Fruit fly (Drosophila melanogaster) whole organism, embryonic: ENCODE results near the gene RpS9.

ENCODE experiments used
- CG1024 ChIP-seq: fragments of 200-800 bp; sonication (Bioruptor generic); IDR thresholded peaks from 2 replicates; pipeline ENCODE4 v1.3.6; 2022; ENCODE audit warnings: missing biosample characterization, missing genetic modification characterization
- CG10565 ChIP-seq: fragments of 200-800 bp; sonication (Bioruptor generic); optimal IDR thresholded peaks from 3 replicates; lab custom pipeline; 2016; ENCODE audit warnings: missing biosample characterization, mild to moderate bottlenecking, missing genetic modification characterization
- CG11093 ChIP-seq: fragments of 200-800 bp; sonication (Bioruptor generic); IDR thresholded peaks from 3 replicates; pipeline ENCODE4 v1.3.6; 2022; ENCODE audit warnings: missing biosample characterization, missing genetic modification characterization
- CG1233 ChIP-seq: fragments of 200-800 bp; sonication (Bioruptor generic); optimal IDR thresholded peaks from 4 replicates; lab custom pipeline; 2018; ENCODE audit warnings: missing biosample characterization, mild to moderate bottlenecking, missing genetic modification characterization
- CG12769 ChIP-seq: fragments of 200-800 bp; sonication (Bioruptor generic); optimal IDR thresholded peaks from 2 replicates; lab custom pipeline; 2019; ENCODE audit warnings: missing biosample characterization, mild to moderate bottlenecking, missing genetic modification characterization, moderate library complexity
- CG2678 ChIP-seq: fragments of 200-800 bp; sonication (Bioruptor generic); optimal IDR thresholded peaks from 3 replicates; lab custom pipeline; 2019; ENCODE audit warnings: missing biosample characterization, mild to moderate bottlenecking, missing genetic modification characterization, moderate library complexity
- CG2875 ChIP-seq: fragments of 200-800 bp; sonication (Bioruptor generic); optimal IDR thresholded peaks from 2 replicates; lab custom pipeline; 2017; ENCODE audit warnings: missing biosample characterization, mild to moderate bottlenecking, missing genetic modification characterization, missing genetic modification reagents
- CG30431 ChIP-seq: fragments of 200-800 bp; sonication (Bioruptor generic); optimal IDR thresholded peaks from 2 replicates; lab custom pipeline; 2017; ENCODE audit warnings: missing biosample characterization, missing genetic modification characterization
- CG31388 ChIP-seq: fragments of 200-800 bp; sonication (Bioruptor generic); optimal IDR thresholded peaks from 2 replicates; lab custom pipeline; 2016; ENCODE audit warnings: missing biosample characterization, missing genetic modification characterization
- CG33557 ChIP-seq: fragments of 200-800 bp; sonication (Bioruptor generic); optimal IDR thresholded peaks from 2 replicates; lab custom pipeline; 2019; ENCODE audit warnings: missing biosample characterization, mild to moderate bottlenecking, missing genetic modification characterization, moderate library complexity
- CG4617 ChIP-seq: fragments of 200-800 bp; sonication (Bioruptor generic); optimal IDR thresholded peaks from 3 replicates; lab custom pipeline; 2016; ENCODE audit warnings: missing biosample characterization, missing genetic modification characterization, borderline replicate concordance
- CG4730 ChIP-seq: fragments of 200-800 bp; sonication (Bioruptor generic); IDR thresholded peaks from 2 replicates; pipeline ENCODE4 v1.3.6; 2022; ENCODE audit warnings: missing biosample characterization, missing genetic modification characterization
- CG5245 ChIP-seq: fragments of 200-800 bp; sonication (Bioruptor generic); optimal IDR thresholded peaks from 3 replicates; lab custom pipeline; 2016; ENCODE audit warnings: missing biosample characterization, missing genetic modification characterization
- CG7271 ChIP-seq: fragments of 200-800 bp; sonication (Bioruptor generic); optimal IDR thresholded peaks from 2 replicates; lab custom pipeline; 2018; ENCODE audit warnings: missing biosample characterization, mild to moderate bottlenecking, missing genetic modification characterization, moderate library complexity
- CG8765 ChIP-seq: fragments of 200-800 bp; sonication (Bioruptor generic); IDR thresholded peaks from 2 replicates; pipeline ENCODE4 v1.3.6; 2022; ENCODE audit warnings: missing biosample characterization, missing genetic modification characterization
- CTCF ChIP-seq: fragments of 200-800 bp; sonication (Bioruptor generic); optimal IDR thresholded peaks from 2 replicates; lab custom pipeline; 2017; ENCODE audit warnings: missing biosample characterization, mild to moderate bottlenecking, missing genetic modification characterization, moderate library complexity
- Doc3 ChIP-seq: fragments of 200-800 bp; sonication (Bioruptor generic); IDR thresholded peaks from 3 replicates; pipeline ENCODE4 v1.3.6; 2022; ENCODE audit warnings: missing biosample characterization, missing genetic modification characterization; ENCODE audit not compliant: partially characterized antibody
- ERR ChIP-seq: fragments of 200-800 bp; sonication (Bioruptor generic); optimal IDR thresholded peaks from 2 replicates; lab custom pipeline; 2016; ENCODE audit warnings: missing biosample characterization, missing genetic modification characterization
- Eip74EF ChIP-seq, 2 experiments: fragments of 200-800 bp in 1 of 2; fragments of >200 bp in 1 of 2; sonication (Bioruptor generic) in 1 of 2; optimal IDR thresholded peaks; 2 replicates each; lab custom pipeline; 2017 to 2019; ENCODE audit warnings: missing biosample characterization in 2 of 2, missing genetic modification characterization in 2 of 2, mild to moderate bottlenecking in 1 of 2, moderate library complexity in 1 of 2
- Fer1 ChIP-seq: fragments of 200-800 bp; sonication (Bioruptor generic); optimal IDR thresholded peaks from 2 replicates; lab custom pipeline; 2017; ENCODE audit warnings: missing biosample characterization, mild to moderate bottlenecking, missing genetic modification characterization
- Fer2 ChIP-seq: fragments of 200-800 bp; sonication (Bioruptor generic); optimal IDR thresholded peaks from 2 replicates; lab custom pipeline; 2018; ENCODE audit warnings: missing biosample characterization, mild to moderate bottlenecking, missing genetic modification characterization, moderate library complexity
- GATAe ChIP-seq: fragments of 200-800 bp; sonication (Bioruptor generic); conservative IDR thresholded peaks from 2 replicates; pipeline ENCODE4 v1.3.6; 2022; ENCODE audit warnings: missing biosample characterization, missing genetic modification characterization
- Gsc ChIP-seq: fragments of 200-800 bp; sonication (Bioruptor generic); IDR thresholded peaks from 2 replicates; pipeline ENCODE4 v1.3.6; 2022; ENCODE audit warnings: missing biosample characterization, missing genetic modification characterization
- H15 ChIP-seq: fragments of 200-800 bp; sonication (Bioruptor generic); IDR thresholded peaks from 3 replicates; pipeline ENCODE4 v1.3.6; 2022; ENCODE audit warnings: missing biosample characterization, missing genetic modification characterization
- HLH4C ChIP-seq: fragments of 200-800 bp; sonication (Bioruptor generic); IDR thresholded peaks from 3 replicates; pipeline ENCODE4 v1.3.6; 2022; ENCODE audit warnings: missing biosample characterization, missing genetic modification characterization; ENCODE audit not compliant: partially characterized antibody
- HLHmδ ChIP-seq: fragments of 200-800 bp; sonication (Bioruptor generic); optimal IDR thresholded peaks from 2 replicates; lab custom pipeline; 2018; ENCODE audit warnings: missing biosample characterization, mild to moderate bottlenecking, missing genetic modification characterization, moderate library complexity
- Hr3 ChIP-seq: fragments of 200-800 bp; sonication (Bioruptor generic); optimal IDR thresholded peaks from 3 replicates; lab custom pipeline; 2016; ENCODE audit warnings: missing biosample characterization, missing genetic modification characterization
- Hr39 ChIP-seq: fragments of >200 bp; optimal IDR thresholded peaks from 2 replicates; lab custom pipeline; 2017
- Hsf ChIP-seq: fragments of 200-800 bp; sonication (Bioruptor generic); optimal IDR thresholded peaks from 3 replicates; lab custom pipeline; 2016; ENCODE audit warnings: missing biosample characterization, missing genetic modification characterization
- Meics ChIP-seq: fragments of 200-800 bp; sonication (Bioruptor generic); optimal IDR thresholded peaks from 2 replicates; lab custom pipeline; 2017; ENCODE audit warnings: missing biosample characterization, mild to moderate bottlenecking, missing genetic modification characterization
- Nf-YB ChIP-seq: fragments of 200-800 bp; sonication (Bioruptor generic); optimal IDR thresholded peaks from 3 replicates; lab custom pipeline; 2019; ENCODE audit warnings: missing biosample characterization, mild to moderate bottlenecking, missing genetic modification characterization, moderate library complexity
- Nf-YC ChIP-seq: fragments of 200-800 bp; optimal IDR thresholded peaks from 3 replicates; lab custom pipeline; 2019; ENCODE audit warnings: missing biosample characterization, mild to moderate bottlenecking, missing genetic modification characterization, moderate library complexity
- PHDP ChIP-seq: fragments of 200-800 bp; sonication (Bioruptor generic); optimal IDR thresholded peaks from 3 replicates; lab custom pipeline; 2018; ENCODE audit warnings: missing biosample characterization, mild to moderate bottlenecking, missing genetic modification characterization, moderate library complexity
- Sox100B ChIP-seq: fragments of 200-800 bp; sonication (Bioruptor generic); optimal IDR thresholded peaks from 3 replicates; lab custom pipeline; 2018; ENCODE audit warnings: missing biosample characterization, mild to moderate bottlenecking, missing genetic modification characterization
- Vsx1 ChIP-seq: fragments of 200-800 bp; sonication (Bioruptor generic); optimal IDR thresholded peaks from 2 replicates; lab custom pipeline; 2017; ENCODE audit warnings: missing biosample characterization, mild to moderate bottlenecking, missing genetic modification characterization, missing genetic modification reagents
- al ChIP-seq: fragments of 200-800 bp; sonication (Bioruptor generic); IDR thresholded peaks from 2 replicates; pipeline ENCODE4 v1.3.6; 2022; ENCODE audit warnings: missing biosample characterization, missing genetic modification characterization
- cg ChIP-seq: fragments of 200-800 bp; sonication (Bioruptor generic); optimal IDR thresholded peaks from 3 replicates; lab custom pipeline; 2019; ENCODE audit warnings: missing biosample characterization, mild to moderate bottlenecking, missing genetic modification characterization, moderate library complexity
- danr ChIP-seq: fragments of 200-800 bp; sonication (Bioruptor generic); IDR thresholded peaks from 2 replicates; pipeline ENCODE4 v1.3.6; 2022; ENCODE audit warnings: missing biosample characterization, missing genetic modification characterization
- emc ChIP-seq: fragments of 200-800 bp; sonication (Bioruptor generic); optimal IDR thresholded peaks from 2 replicates; lab custom pipeline; 2016; ENCODE audit warnings: missing biosample characterization, missing genetic modification characterization
- en ChIP-seq: fragments of 200-800 bp; sonication (Bioruptor generic); optimal IDR thresholded peaks from 2 replicates; lab custom pipeline; 2016; ENCODE audit warnings: missing biosample characterization, missing genetic modification characterization
- her ChIP-seq: fragments of 200-800 bp; sonication (Bioruptor generic); optimal IDR thresholded peaks from 2 replicates; lab custom pipeline; 2016; ENCODE audit warnings: missing biosample characterization, missing genetic modification characterization
- kah ChIP-seq: fragments of 200-800 bp; sonication (Bioruptor generic); optimal IDR thresholded peaks from 2 replicates; lab custom pipeline; 2018; ENCODE audit warnings: missing biosample characterization, mild to moderate bottlenecking, missing genetic modification characterization
- lola ChIP-seq, 3 experiments: fragments of >200 bp in 2 of 3; fragments of 200-800 bp in 1 of 3; sonication (Bioruptor generic) in 1 of 3; optimal IDR thresholded peaks; 2 replicates each; lab custom pipeline; 2017 to 2019; ENCODE audit warnings: missing biosample characterization in 3 of 3, missing genetic modification characterization in 3 of 3, mild to moderate bottlenecking in 1 of 3, moderate library complexity in 1 of 3
- pho ChIP-seq: fragments of 200-800 bp; sonication (Bioruptor generic); optimal IDR thresholded peaks from 2 replicates; lab custom pipeline; 2016; ENCODE audit warnings: missing biosample characterization, missing genetic modification characterization
- row ChIP-seq: fragments of 200-800 bp; sonication (Bioruptor generic); IDR thresholded peaks from 3 replicates; pipeline ENCODE4 v1.3.6; 2022; ENCODE audit warnings: missing biosample characterization, missing genetic modification characterization
- schlank ChIP-seq: fragments of 200-800 bp; sonication (Bioruptor generic); optimal IDR thresholded peaks from 2 replicates; lab custom pipeline; 2018; ENCODE audit warnings: missing biosample characterization, mild to moderate bottlenecking, missing genetic modification characterization
- trem ChIP-seq: fragments of 200-800 bp; optimal IDR thresholded peaks from 3 replicates; lab custom pipeline; 2019; ENCODE audit warnings: missing biosample characterization, mild to moderate bottlenecking, missing genetic modification characterization, moderate library complexity
- zen2 ChIP-seq: fragments of 200-800 bp; sonication (Bioruptor generic); IDR thresholded peaks from 3 replicates; pipeline ENCODE4 v1.3.6; 2022; ENCODE audit warnings: missing biosample characterization, missing genetic modification characterization; ENCODE audit not compliant: partially characterized antibody
- zfh2 ChIP-seq: fragments of 200-800 bp; sonication (Bioruptor generic); optimal IDR thresholded peaks from 2 replicates; lab custom pipeline; 2016; ENCODE audit warnings: missing biosample characterization, missing genetic modification characterization

The RpS9 gene

DNA sequence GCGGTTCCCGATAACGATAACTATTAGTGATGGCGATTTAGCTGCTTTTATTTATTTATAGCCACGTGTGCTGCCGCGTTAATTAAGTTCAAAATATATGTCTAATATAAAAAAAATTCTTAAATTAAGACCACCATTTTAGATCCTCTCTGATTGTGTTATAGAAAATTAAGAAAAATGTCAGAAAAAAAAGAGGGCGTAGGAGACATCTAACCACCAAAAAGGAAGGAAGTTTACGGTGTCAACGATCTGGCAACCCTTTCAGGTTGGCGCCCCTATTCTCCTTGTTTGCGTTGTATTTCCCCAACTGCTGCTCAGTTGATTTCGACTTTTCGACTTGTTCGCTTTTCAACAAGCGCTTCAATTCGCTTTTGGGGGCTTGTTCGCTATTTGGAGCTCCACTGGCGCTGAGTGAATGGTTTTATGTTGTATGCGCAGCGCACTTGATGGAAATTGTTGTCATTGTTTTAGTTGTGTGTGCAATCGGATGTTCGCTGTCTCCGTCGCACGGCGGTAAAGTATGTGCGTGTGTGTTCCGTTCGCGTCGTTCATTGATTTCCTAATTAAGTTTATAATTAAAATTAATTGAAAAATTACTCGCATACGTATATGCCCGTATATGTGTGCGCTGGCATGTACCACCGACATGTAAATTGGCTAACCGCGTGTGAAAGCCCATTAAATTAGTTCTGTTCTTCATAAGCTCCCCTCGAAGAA lies 50.4 kb downstream of the RpS9 start, which contains the start of the genes CG3434 and CG44838 (continued):
- TF ChIP-seq danr (GFP tag; lab: Robert Waterston, UW) (no peak), CG2875 (GFP tag; lab: Kevin White, UChicago) (peak; percentile 45), al (GFP tag; lab: Robert Waterston, UW) (peak; percentile 43), CG31388 (GFP tag; lab: Kevin White, UChicago) (peak; percentile 32), CG33557 (GFP tag; lab: Kevin White, UChicago) (peak; percentile 82), en (no peak), Eip74EF (GFP tag; optimal IDR thresholded peaks at IDR 0.05; lab: Kevin White, UChicago) (peak in 1 of 2 experiments; percentile 77), zen2 (no peak), CG12769 (tag; lab: Kevin White, UChicago) (peak; percentile 40), Hr39 (lab: Kevin White, UChicago) (no peak), ERR (no peak), Hsf (peak; percentile 83), lola (GFP tag; optimal IDR thresholded peaks at IDR 0.05; lab: Kevin White, UChicago) (peak in 1 of 3 experiments; percentile 79), emc (GFP tag; lab: Kevin White, UChicago) (no peak), Vsx1 (peak; percentile 58), zfh2 (GFP tag; lab: Kevin White, UChicago) (peak; percentile 75), Hr3 (GFP tag; lab: Kevin White, UChicago) (peak; percentile 82), HLHmδ (no peak), CG5245 (peak; percentile 76), row (GFP tag; lab: Robert Waterston, UW) (peak; percentile 94), schlank (no peak), Meics (peak; percentile 82), CG30431 (peak; percentile 41), GATAe (no peak), CG4617 (peak; percentile 81), CG11093 (GFP tag; lab: Robert Waterston, UW) (peak; percentile 45; the same call in 1 of the 3 replicates), CG1233 (peak; percentile 74), Fer2 (tag; lab: Kevin White, UChicago) (peak; percentile 69), Nf-YC (tag; lab: Kevin White, UChicago) (peak; percentile 85), trem (tag; lab: Kevin White, UChicago) (peak; percentile 84), CG8765 (GFP tag; lab: Robert Waterston, UW) (peak; percentile 64), CG4730 (GFP tag; lab: Robert Waterston, UW) (peak; percentile 48; the same call in 1 of the 2 replicates), PHDP (peak; percentile 81), CG1024 (GFP tag; lab: Robert Waterston, UW) (0 out of 2 replicates have a peak, but pooled peaks have one; percentile 38), Fer1 (GFP tag; lab: Kevin White, UChicago) (peak; percentile 86), H15 (peak; percentile 74; the same call in 2 of the 3 replicates), CG7271 (tag; lab: Kevin White, UChicago) (peak; percentile 23), CG2678 (tag; lab: Kevin White, UChicago) (peak; percentile 83), CTCF (GFP tag; lab: Kevin White, UChicago) (peak; percentile 60), her (GFP tag; lab: Kevin White, UChicago) (no peak), HLH4C (GFP tag; lab: Robert Waterston, UW) (peak; percentile 44; the same call in 1 of the 3 replicates), pho (GFP tag; lab: Kevin White, UChicago) (peak; percentile 82), Doc3 (GFP tag; lab: Robert Waterston, UW) (no peak), CG10565 (GFP tag; lab: Kevin White, UChicago) (peak; percentile 11), cg (GFP tag; lab: Kevin White, UChicago) (peak; percentile 60), Gsc (GFP tag; lab: Robert Waterston, UW) (no peak; the same call in 1 of the 2 replicates), Nf-YB (GFP tag; lab: Kevin White, UChicago) (peak; percentile 72), Sox100B (GFP tag; lab: Kevin White, UChicago) (peak; percentile 71), kah (GFP tag; lab: Kevin White, UChicago) (no peak)
